Fruit fly (Drosophila melanogaster) whole organism, embryonic: ENCODE data around the gene CG17982.

ENCODE experiments used
- Abd-B ChIP-seq: fragments of 200-800 bp; sonication (Bioruptor generic); optimal IDR thresholded peaks from 2 replicates; lab custom pipeline; 2018; ENCODE audit warnings: missing biosample characterization, mild to moderate bottlenecking, missing genetic modification characterization, moderate library complexity
- BEAF-32 ChIP-seq: fragments of 200-800 bp; sonication (Bioruptor generic); optimal IDR thresholded peaks from 3 replicates; lab custom pipeline; 2017; ENCODE audit warnings: missing biosample characterization, missing genetic modification characterization, mild to moderate bottlenecking, moderate library complexity, missing genetic modification reagents
- Bgb ChIP-seq: fragments of 200-800 bp; sonication (Bioruptor generic); IDR thresholded peaks from 2 replicates; pipeline ENCODE4 v1.3.6; 2022; ENCODE audit warnings: missing biosample characterization, missing genetic modification characterization; ENCODE audit not compliant: partially characterized antibody
- CG10209 ChIP-seq: fragments of 200-800 bp; sonication (Bioruptor generic); optimal IDR thresholded peaks from 3 replicates; lab custom pipeline; 2017; ENCODE audit warnings: missing biosample characterization, mild to moderate bottlenecking, missing genetic modification characterization, missing genetic modification reagents
- CG10462 ChIP-seq: fragments of 200-800 bp; sonication (Bioruptor generic); optimal IDR thresholded peaks from 2 replicates; lab custom pipeline; 2016; ENCODE audit warnings: missing biosample characterization, missing genetic modification characterization
- CG11504 ChIP-seq: fragments of 200-800 bp; sonication (Bioruptor generic); optimal IDR thresholded peaks from 3 replicates; lab custom pipeline; 2019; ENCODE audit warnings: missing biosample characterization, mild to moderate bottlenecking, missing genetic modification characterization, moderate library complexity
- CG12391 ChIP-seq: fragments of 200-800 bp; sonication (Bioruptor generic); optimal IDR thresholded peaks from 3 replicates; lab custom pipeline; 2018; ENCODE audit warnings: missing biosample characterization, mild to moderate bottlenecking, missing genetic modification characterization, moderate library complexity
- CG15269 ChIP-seq: fragments of 200-800 bp; sonication (Bioruptor generic); optimal IDR thresholded peaks from 2 replicates; lab custom pipeline; 2018; ENCODE audit warnings: missing biosample characterization, mild to moderate bottlenecking, missing genetic modification characterization, moderate library complexity
- CG16863 ChIP-seq: fragments of 200-800 bp; sonication (Bioruptor generic); optimal IDR thresholded peaks from 3 replicates; lab custom pipeline; 2016; ENCODE audit warnings: missing biosample characterization, missing genetic modification characterization
- CG17361 ChIP-seq: fragments of 200-800 bp; sonication (Bioruptor generic); IDR thresholded peaks from 3 replicates; pipeline ENCODE4 v1.3.6; 2022; ENCODE audit warnings: missing biosample characterization, missing genetic modification characterization
- CG17802 ChIP-seq: fragments of 200-800 bp; sonication (Bioruptor generic); optimal IDR thresholded peaks from 2 replicates; lab custom pipeline; 2018; ENCODE audit warnings: missing biosample characterization, mild to moderate bottlenecking, missing genetic modification characterization, moderate library complexity
- CG18011 ChIP-seq: fragments of 200-800 bp; sonication (Bioruptor generic); optimal IDR thresholded peaks from 2 replicates; lab custom pipeline; 2017; ENCODE audit warnings: missing biosample characterization, missing genetic modification characterization, mild to moderate bottlenecking, moderate library complexity, missing genotype
- CG31388 ChIP-seq: fragments of 200-800 bp; sonication (Bioruptor generic); optimal IDR thresholded peaks from 2 replicates; lab custom pipeline; 2016; ENCODE audit warnings: missing biosample characterization, missing genetic modification characterization
- CG31441 ChIP-seq: fragments of 200-800 bp; sonication (Bioruptor generic); IDR thresholded peaks from 2 replicates; pipeline ENCODE4 v1.3.6; 2022; ENCODE audit warnings: missing biosample characterization, missing genetic modification characterization
- CG32532 ChIP-seq: fragments of 200-800 bp; sonication (Bioruptor generic); IDR thresholded peaks from 2 replicates; pipeline ENCODE4 v1.3.6; 2022; ENCODE audit warnings: missing biosample characterization, missing genetic modification characterization
- CG42726 ChIP-seq: fragments of 200-800 bp; sonication (Bioruptor generic); IDR thresholded peaks from 2 replicates; pipeline ENCODE4 v1.3.6; 2022; ENCODE audit warnings: missing biosample characterization, missing genetic modification characterization; ENCODE audit not compliant: partially characterized antibody
- CG4360 ChIP-seq: fragments of 200-800 bp; sonication (Bioruptor generic); IDR thresholded peaks from 2 replicates; pipeline ENCODE4 v1.3.6; 2022; ENCODE audit warnings: missing biosample characterization, missing genetic modification characterization
- CG6765 ChIP-seq: fragments of 200-800 bp; sonication (Bioruptor generic); optimal IDR thresholded peaks from 3 replicates; lab custom pipeline; 2017; ENCODE audit warnings: missing biosample characterization, mild to moderate bottlenecking, missing genetic modification characterization
- CG8924 ChIP-seq: fragments of 200-800 bp; optimal IDR thresholded peaks from 3 replicates; lab custom pipeline; 2019; ENCODE audit warnings: missing biosample characterization, mild to moderate bottlenecking, missing genetic modification characterization, moderate library complexity
- CG8944 ChIP-seq: fragments of 200-800 bp; sonication (Bioruptor generic); optimal IDR thresholded peaks from 3 replicates; lab custom pipeline; 2016; ENCODE audit warnings: missing biosample characterization, missing genetic modification characterization
- CG9932 ChIP-seq: fragments of 200-800 bp; sonication (Bioruptor generic); IDR thresholded peaks from 2 replicates; pipeline ENCODE4 v1.3.6; 2022; ENCODE audit warnings: missing biosample characterization, missing genetic modification characterization
- CkIIα-i1 ChIP-seq: fragments of 200-800 bp; sonication (Bioruptor generic); IDR thresholded peaks from 2 replicates; pipeline ENCODE4 v1.3.6; 2022; ENCODE audit warnings: missing biosample characterization, missing genetic modification characterization
- Deaf1 ChIP-seq: fragments of 200-800 bp; optimal IDR thresholded peaks from 3 replicates; lab custom pipeline; 2019; ENCODE audit warnings: missing biosample characterization, mild to moderate bottlenecking, missing genetic modification characterization, moderate library complexity
- Doc3 ChIP-seq: fragments of 200-800 bp; sonication (Bioruptor generic); IDR thresholded peaks from 3 replicates; pipeline ENCODE4 v1.3.6; 2022; ENCODE audit warnings: missing biosample characterization, missing genetic modification characterization; ENCODE audit not compliant: partially characterized antibody
- MTF-1 ChIP-seq: fragments of 200-800 bp; sonication (Bioruptor generic); optimal IDR thresholded peaks from 2 replicates; lab custom pipeline; 2018; ENCODE audit warnings: missing biosample characterization, mild to moderate bottlenecking, missing genetic modification characterization, borderline replicate concordance
- Meics ChIP-seq: fragments of 200-800 bp; sonication (Bioruptor generic); optimal IDR thresholded peaks from 2 replicates; lab custom pipeline; 2017; ENCODE audit warnings: missing biosample characterization, mild to moderate bottlenecking, missing genetic modification characterization
- Mrtf ChIP-seq: fragments of 200-800 bp; sonication (Bioruptor generic); IDR thresholded peaks from 3 replicates; pipeline ENCODE4 v1.3.6; 2022; ENCODE audit warnings: missing biosample characterization, missing genetic modification characterization
- Opbp ChIP-seq: fragments of 200-800 bp; sonication (Bioruptor generic); IDR thresholded peaks from 3 replicates; pipeline ENCODE4 v1.3.6; 2022; ENCODE audit warnings: missing biosample characterization, missing genetic modification characterization; ENCODE audit not compliant: partially characterized antibody
- Side ChIP-seq: fragments of 200-800 bp; sonication (Bioruptor generic); optimal IDR thresholded peaks from 2 replicates; lab custom pipeline; 2016; ENCODE audit warnings: missing biosample characterization, missing genetic modification characterization
- Usf ChIP-seq: fragments of 200-800 bp; sonication (Bioruptor generic); optimal IDR thresholded peaks from 2 replicates; lab custom pipeline; 2017; ENCODE audit warnings: missing genotype, missing biosample characterization, missing genetic modification characterization
- aop ChIP-seq: fragments of 200-800 bp; sonication (Bioruptor generic); IDR thresholded peaks from 2 replicates; pipeline ENCODE4 v1.3.6; 2022; ENCODE audit warnings: missing biosample characterization, missing genetic modification characterization
- cg ChIP-seq: fragments of 200-800 bp; sonication (Bioruptor generic); optimal IDR thresholded peaks from 3 replicates; lab custom pipeline; 2019; ENCODE audit warnings: missing biosample characterization, mild to moderate bottlenecking, missing genetic modification characterization, moderate library complexity
- crol ChIP-seq: fragments of 200-800 bp; sonication (Bioruptor generic); IDR thresholded peaks from 2 replicates; pipeline ENCODE4 v1.3.6; 2022; ENCODE audit warnings: missing biosample characterization, missing genetic modification characterization
- crp ChIP-seq, 2 experiments: fragments of 200-800 bp; sonication (Bioruptor generic); optimal IDR thresholded peaks; 2 replicates in 1 of 2; 3 replicates in 1 of 2; lab custom pipeline; 2017; ENCODE audit warnings: missing biosample characterization in 2 of 2, missing genetic modification characterization in 2 of 2, mild to moderate bottlenecking in 1 of 2, moderate library complexity in 1 of 2
- h ChIP-seq: fragments of >200 bp; optimal IDR thresholded peaks from 2 replicates; lab custom pipeline; 2017
- inv ChIP-seq: fragments of 200-800 bp; sonication (Bioruptor generic); IDR thresholded peaks from 2 replicates; pipeline ENCODE4 v1.3.6; 2022; ENCODE audit warnings: missing biosample characterization, missing genetic modification characterization; ENCODE audit not compliant: partially characterized antibody
- kni ChIP-seq: fragments of 200-800 bp; sonication (Bioruptor generic); optimal IDR thresholded peaks from 3 replicates; lab custom pipeline; 2017; ENCODE audit warnings: mild to moderate bottlenecking, missing biosample characterization, missing genetic modification reagents, missing genetic modification characterization
- knrl ChIP-seq: fragments of 200-800 bp; sonication (Bioruptor generic); IDR thresholded peaks from 3 replicates; pipeline ENCODE4 v1.3.6; 2022; ENCODE audit warnings: missing biosample characterization, missing genetic modification characterization; ENCODE audit not compliant: partially characterized antibody
- nau ChIP-seq: fragments of 200-800 bp; sonication (Bioruptor generic); optimal IDR thresholded peaks from 3 replicates; lab custom pipeline; 2017; ENCODE audit warnings: missing biosample characterization, mild to moderate bottlenecking, missing genetic modification characterization, missing genetic modification reagents
- nom ChIP-seq: fragments of 200-800 bp; sonication (Bioruptor generic); optimal IDR thresholded peaks from 2 replicates; lab custom pipeline; 2017; ENCODE audit warnings: missing biosample characterization, missing genetic modification characterization, mild to moderate bottlenecking, moderate library complexity, missing genetic modification reagents
- org-1 ChIP-seq: fragments of 200-800 bp; sonication (Bioruptor generic); optimal IDR thresholded peaks from 2 replicates; lab custom pipeline; 2017; ENCODE audit warnings: missing biosample characterization, missing genetic modification characterization
- pfk ChIP-seq: fragments of 200-800 bp; sonication (Bioruptor generic); optimal IDR thresholded peaks from 2 replicates; lab custom pipeline; 2018; ENCODE audit warnings: missing biosample characterization, mild to moderate bottlenecking, missing genetic modification characterization, moderate library complexity
- scrt ChIP-seq: fragments of 200-800 bp; sonication (Bioruptor generic); optimal IDR thresholded peaks from 2 replicates; lab custom pipeline; 2018; ENCODE audit warnings: missing biosample characterization, mild to moderate bottlenecking, missing genetic modification characterization, moderate library complexity
- sens-2 ChIP-seq: fragments of 200-800 bp; sonication (Bioruptor generic); IDR thresholded peaks from 2 replicates; pipeline ENCODE4 v1.3.6; 2022; ENCODE audit warnings: missing biosample characterization, missing genetic modification characterization
- so ChIP-seq: fragments of 200-800 bp; sonication (Bioruptor generic); IDR thresholded peaks from 3 replicates; pipeline ENCODE4 v1.3.6; 2022; ENCODE audit warnings: missing biosample characterization, missing genetic modification characterization
- sob ChIP-seq: fragments of 200-800 bp; sonication (Bioruptor generic); IDR thresholded peaks from 2 replicates; pipeline ENCODE4 v1.3.6; 2022; ENCODE audit warnings: missing biosample characterization, missing genetic modification characterization
- yki ChIP-seq: fragments of >200 bp; optimal IDR thresholded peaks from 3 replicates; lab custom pipeline; 2018

The CG17982 gene

DNA sequence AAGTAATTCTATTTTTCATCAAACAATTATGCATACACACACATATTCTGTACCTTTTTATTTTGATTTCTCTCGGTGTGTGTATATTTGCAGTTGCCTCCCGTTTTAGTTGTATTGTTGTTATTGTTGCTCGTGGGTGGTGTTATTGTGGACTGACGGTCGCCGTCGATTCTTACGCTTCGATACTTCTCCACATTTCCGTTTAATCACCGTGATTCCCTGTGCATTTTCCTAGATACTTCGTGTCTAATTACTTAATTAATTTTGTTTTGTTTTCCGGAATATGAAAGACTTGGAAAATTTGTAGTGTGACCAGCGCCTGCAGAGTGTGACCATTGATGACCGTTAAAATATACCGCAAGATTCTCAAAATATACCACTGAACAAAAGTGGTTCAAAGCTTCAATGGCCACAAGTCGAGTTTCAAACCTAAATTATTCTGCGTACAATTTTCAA, 49.9 kb downstream of the CG17982 start, which contains the start of gene UbcE2H (continued):
- no peak for TF ChIP-seq pfk (GFP tag; lab: Kevin White, UChicago)
- peak; percentile 6 for TF ChIP-seq CG8924 (tag; lab: Kevin White, UChicago)
- no peak for TF ChIP-seq yki (lab: Kevin White, UChicago)
- no peak for TF ChIP-seq CG15269 (tag; lab: Kevin White, UChicago)
- no peak for TF ChIP-seq Usf (GFP tag; lab: Kevin White, UChicago)
- TF ChIP-seq CG11504 (tag; lab: Kevin White, UChicago): peak; percentile 13
- TF ChIP-seq CG8944: no peak
- TF ChIP-seq cg (GFP tag; lab: Kevin White, UChicago): peak; percentile 54
- TF ChIP-seq CG31388: no peak
- TF ChIP-seq, all 482 proteins: peak for 59

- TF ChIP-seq CG42726 (GFP tag; lab: Robert Waterston, UW) (no peak), CG12391 (tag; lab: Kevin White, UChicago) (no peak), Doc3 (GFP tag; lab: Robert Waterston, UW) (no peak), sob (no peak), aop (GFP tag; lab: Robert Waterston, UW) (no peak), crol (GFP tag; lab: Robert Waterston, UW) (peak; percentile 45), CG18011 (GFP tag; lab: Kevin White, UChicago) (no peak), sens-2 (no peak), Bgb (GFP tag; lab: Robert Waterston, UW) (no peak), CG6765 (GFP tag; lab: Kevin White, UChicago) (peak; percentile 58), Deaf1 (tag; lab: Kevin White, UChicago) (no peak), CG9932 (GFP tag; lab: Robert Waterston, UW) (0 out of 2 replicates have a peak, but pooled peaks have one; percentile 16), CG16863 (no peak), Meics (peak; percentile 14), inv (no peak), CG17361 (no peak), BEAF-32 (GFP tag; lab: Kevin White, UChicago) (no peak), crp (GFP tag; optimal IDR thresholded peaks at IDR 0.05; lab: Kevin White, UChicago) (peak in 1 of 2 experiments; percentile 62), h (lab: Kevin White, UChicago) (no peak), org-1 (GFP tag; lab: Kevin White, UChicago) (no peak), kni (GFP tag; lab: Kevin White, UChicago) (peak; percentile 21), Side (GFP tag; lab: Kevin White, UChicago) (no peak), CG10462 (GFP tag; lab: Kevin White, UChicago) (no peak), CG10209 (GFP tag; lab: Kevin White, UChicago) (no peak), CG17802 (tag; lab: Kevin White, UChicago) (no peak), so (GFP tag; lab: Robert Waterston, UW) (no peak), knrl (GFP tag; lab: Robert Waterston, UW) (no peak), CG32532 (GFP tag; lab: Robert Waterston, UW) (no peak), Mrtf (GFP tag; lab: Robert Waterston, UW) (no peak), CG4360 (GFP tag; lab: Robert Waterston, UW) (peak; percentile 93), MTF-1 (no peak), nau (GFP tag; lab: Kevin White, UChicago) (no peak), scrt (GFP tag; lab: Kevin White, UChicago) (no peak), nom (GFP tag; lab: Kevin White, UChicago) (peak; percentile 1), Abd-B (GFP tag; lab: Kevin White, UChicago) (no peak), Opbp (GFP tag; lab: Robert Waterston, UW) (no peak), CkIIα-i1 (GFP tag; lab: Robert Waterston, UW) (no peak), CG31441 (no peak)
Measured at dm6 chrX:8092893-8093721, 50.5 kb downstream of the CG17982 start.
